Worm (Caenorhabditis elegans): Measurements from ENCODE around the gene sto-5.

ce11 chrX:16814913-16815312, 10.3 kb downstream of the sto-5 start:
- TF ChIP-seq nhr-2 (tag; optimal IDR thresholded peaks at IDR 0.05) (no peak), mls-2 (tag; optimal IDR thresholded peaks at IDR 0.05) (no peak), ceh-39 (tag; optimal IDR thresholded peaks at IDR 0.05) (no peak), nhr-237 (tag; optimal IDR thresholded peaks at IDR 0.05) (no peak), pha-4 (tag; optimal IDR thresholded peaks at IDR 0.05) (no peak), unc-62 (GFP tag; optimal IDR thresholded peaks at IDR 0.05) (no peak)

Data from whole organism, mixed stage, embryonic.